Worm (Caenorhabditis elegans) whole organism, midembryonic: Measurements from ENCODE around the gene dhs-14.

Experiments
- T22C8.4 ChIP-seq: fragments of 200-800 bp; sonication (Bioruptor generic); IDR thresholded peaks from 2 replicates; pipeline ENCODE4 v1.3.6; 2022; ENCODE audit warnings: missing genetic modification characterization, missing compliant biosample characterization
- cog-1 ChIP-seq: sonication (generic microtip); optimal IDR thresholded peaks from 2 replicates; lab custom pipeline; 2016; ENCODE audit warnings: missing genetic modification characterization, missing compliant biosample characterization
- flt-1 ChIP-seq: fragments of 200-800 bp; sonication (Bioruptor generic); IDR thresholded peaks from 2 replicates; pipeline ENCODE4 v1.3.6; 2022; ENCODE audit warnings: missing genetic modification characterization, missing compliant biosample characterization
- klf-2 ChIP-seq: fragments of 200-800 bp; sonication (Bioruptor generic); conservative IDR thresholded peaks from 2 replicates; pipeline ENCODE4 v1.3.6; 2022; ENCODE audit warnings: missing genetic modification reagents, missing genetic modification characterization, missing compliant biosample characterization
- med-1 ChIP-seq: sonication (generic microtip); optimal IDR thresholded peaks from 2 replicates; lab custom pipeline; 2017; ENCODE audit warnings: missing genetic modification characterization, mild to moderate bottlenecking, missing compliant biosample characterization, antibody characterized with exemption, missing genetic modification reagents; ENCODE audit not compliant: insufficient read depth
- ref-1 ChIP-seq: fragments of 200-800 bp; sonication (Bioruptor generic); conservative IDR thresholded peaks from 2 replicates; pipeline ENCODE4 v1.3.6; 2022; ENCODE audit warnings: missing genetic modification reagents, missing genetic modification characterization, missing compliant biosample characterization
- tab-1 ChIP-seq: fragments of 200-800 bp; sonication (Bioruptor generic); IDR thresholded peaks from 2 replicates; pipeline ENCODE4 v1.3.6; 2022; ENCODE audit warnings: missing genetic modification characterization, missing compliant biosample characterization

DNA sequence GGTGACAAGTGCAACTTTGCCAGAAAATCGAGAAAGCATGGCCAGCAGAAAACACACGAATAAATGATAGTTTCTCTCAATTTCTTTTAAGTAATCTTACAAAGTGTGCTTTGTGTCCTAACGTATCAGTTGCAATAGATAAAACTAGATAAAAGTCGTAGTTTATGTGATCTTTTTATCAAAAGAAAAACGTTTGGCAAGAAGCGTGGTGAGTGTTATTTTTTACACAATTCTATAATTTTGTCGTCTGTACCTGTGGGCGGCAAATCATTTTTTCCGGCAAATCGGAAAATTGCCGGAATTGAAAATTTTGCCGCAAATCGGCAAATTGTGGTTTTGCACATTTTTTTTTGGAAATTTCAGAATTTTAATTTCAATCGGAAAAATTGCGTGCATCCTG, 2.5 kb upstream of the dhs-14 start, which contains the start of gene R05D8.9:
- TF ChIP-seq klf-2 (no peak), T22C8.4 (GFP tag; lab: Robert Waterston, UW) (no peak), flt-1 (GFP tag; lab: Robert Waterston, UW) (no peak), tab-1 (no peak), ref-1 (GFP tag; lab: Robert Waterston, UW) (no peak), cog-1 (tag; lab: Kevin White, UChicago) (no peak), med-1 (no peak)
